Fruit fly (Drosophila melanogaster) ovary, adult (tissue): ENCODE measurements around the gene CheA84a.

Source experiments
- CG17801 ChIP-seq: fragments of 200-800 bp; optimal IDR thresholded peaks from 2 replicates; lab custom pipeline; 2019; ENCODE audit warnings: missing biosample characterization, mild to moderate bottlenecking, missing genetic modification characterization, moderate library complexity; ENCODE audit not compliant: partially characterized antibody

The CheA84a gene

DNA sequence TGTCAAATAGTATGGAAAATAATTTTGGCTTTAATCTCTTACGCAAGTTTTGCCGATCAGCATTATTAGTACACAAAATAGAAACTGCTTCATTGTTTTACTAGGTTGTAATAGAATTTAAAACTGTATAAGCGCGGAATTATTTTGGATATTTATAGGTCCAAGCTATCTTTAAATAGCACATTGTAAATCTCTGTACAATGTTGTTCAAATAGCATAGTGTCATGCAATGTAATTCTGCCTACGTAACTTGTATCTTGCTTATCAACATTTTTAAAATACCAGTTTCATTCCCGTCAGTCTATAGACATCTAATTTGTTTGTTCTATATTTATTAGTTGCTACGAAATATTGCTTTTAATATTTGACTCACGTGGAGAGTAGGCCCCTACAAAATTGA, at the start of gene CheA84a:
CheA84a (minus strand) TSS at position 101 of the 400 bp plus-strand sequence.
- no peak for TF ChIP-seq CG17801 (GFP tag; lab: Kevin White, UChicago)

DNA sequence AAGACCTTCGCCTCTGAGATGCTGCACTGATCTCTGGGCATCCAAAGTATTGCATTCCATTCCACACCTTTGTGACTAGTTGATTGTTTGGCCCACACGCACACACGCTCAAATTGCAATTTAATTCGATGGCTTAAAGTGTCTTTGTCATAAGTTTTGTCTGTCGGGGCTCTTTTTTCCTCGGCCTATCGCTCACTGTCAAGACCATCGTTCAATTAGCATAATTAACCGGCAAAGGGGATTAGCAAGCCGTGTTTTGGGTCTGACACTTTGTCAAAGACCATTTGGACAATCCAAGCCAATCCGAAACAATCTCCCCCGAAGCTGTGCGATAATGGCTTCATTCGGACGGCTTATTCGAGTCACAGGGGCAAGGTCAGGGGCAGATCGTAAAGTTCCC, 49.7 kb upstream of the CheA84a start:
- no peak for TF ChIP-seq CG17801 (GFP tag; lab: Kevin White, UChicago)

- TF ChIP-seq CG17801 (GFP tag; lab: Kevin White, UChicago): no peak
Observed at dm6 chr3R:8251532-8251931, 46.9 kb upstream of the CheA84a start.

dm6 chr3R:8250166-8250733, 45.6 kb upstream of the CheA84a start, which contains the start of gene mtg:
TSS of gene mtg (plus strand) at chr3R:8250497.
- no peak for TF ChIP-seq CG17801 (GFP tag; lab: Kevin White, UChicago)

dm6 chr3R:8248138-8248537, 43.5 kb upstream of the CheA84a start, which contains the start of gene CG15864:
TSS of gene CG15864 (plus strand) at chr3R:8248438.
- TF ChIP-seq CG17801 (GFP tag; lab: Kevin White, UChicago): no peak

DNA sequence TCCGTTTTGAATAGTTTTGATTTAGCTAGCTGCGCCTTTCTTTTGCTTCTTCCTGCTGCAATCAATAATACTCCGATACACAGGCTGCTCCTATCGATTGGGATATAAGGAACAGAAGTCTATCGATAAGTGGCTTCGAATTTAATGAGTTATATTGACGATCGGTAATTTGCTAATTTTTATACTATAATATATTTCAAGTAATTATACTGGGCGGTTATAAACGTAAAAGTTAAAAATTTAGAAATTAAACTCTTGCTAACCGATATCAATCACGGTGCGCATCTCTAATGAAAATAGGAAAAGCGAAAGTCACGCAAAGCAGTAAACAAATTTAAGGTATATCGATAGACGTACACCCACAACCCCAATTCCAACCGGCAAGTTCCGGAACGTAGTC, 39.1 kb upstream of the CheA84a start, which contains the start of the genes CG9636, CG18749 and CG33722:
CG9636 (minus strand) TSS at position 73 of the 400 bp plus-strand sequence.
CG18749 (plus strand) TSS at position 336 of the 400 bp plus-strand sequence.
CG33722 (plus strand) TSS at position 336 of the 400 bp plus-strand sequence.
- TF ChIP-seq CG17801 (GFP tag; lab: Kevin White, UChicago): peak; percentile 68

DNA sequence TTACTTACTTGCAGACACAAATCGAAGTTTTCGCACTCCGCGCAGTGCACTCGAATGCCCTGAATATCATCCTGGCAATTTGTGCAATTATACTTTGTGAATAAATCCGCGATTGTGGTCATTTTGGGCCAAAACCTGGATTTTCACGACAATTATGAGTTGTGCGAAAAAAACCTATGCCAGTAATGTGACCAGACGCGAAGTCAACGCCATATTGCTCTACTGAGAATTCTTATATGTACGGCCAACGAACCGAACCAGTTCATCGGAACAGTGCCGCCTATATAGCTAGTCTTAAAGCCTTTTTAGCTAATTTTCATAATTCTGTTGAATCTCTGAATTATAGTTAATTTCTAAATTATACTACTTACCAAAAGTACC, 35.7 kb upstream of the CheA84a start, which contains the start of gene Ada2b:
Ada2b (minus strand) TSS at position 214 of the 381 bp plus-strand sequence.
- TF ChIP-seq CG17801 (GFP tag; lab: Kevin White, UChicago): no peak

- peak; percentile 86 for TF ChIP-seq CG17801 (GFP tag; lab: Kevin White, UChicago)
Observed at dm6 chr3R:8239472-8240301, 35.1 kb upstream of the CheA84a start.

dm6 chr3R:8233864-8234263, 29.2 kb upstream of the CheA84a start:
- TF ChIP-seq CG17801 (GFP tag; lab: Kevin White, UChicago): no peak

- TF ChIP-seq CG17801 (GFP tag; lab: Kevin White, UChicago): peak; percentile 26
Observed at dm6 chr3R:8233370-8233773, 28.7 kb upstream of the CheA84a start, which contains the start of gene PolI. TSS of gene PolI (plus strand) at chr3R:8233507.

- TF ChIP-seq CG17801 (GFP tag; lab: Kevin White, UChicago): no peak
Observed at dm6 chr3R:8227344-8227743, 22.7 kb upstream of the CheA84a start.

DNA sequence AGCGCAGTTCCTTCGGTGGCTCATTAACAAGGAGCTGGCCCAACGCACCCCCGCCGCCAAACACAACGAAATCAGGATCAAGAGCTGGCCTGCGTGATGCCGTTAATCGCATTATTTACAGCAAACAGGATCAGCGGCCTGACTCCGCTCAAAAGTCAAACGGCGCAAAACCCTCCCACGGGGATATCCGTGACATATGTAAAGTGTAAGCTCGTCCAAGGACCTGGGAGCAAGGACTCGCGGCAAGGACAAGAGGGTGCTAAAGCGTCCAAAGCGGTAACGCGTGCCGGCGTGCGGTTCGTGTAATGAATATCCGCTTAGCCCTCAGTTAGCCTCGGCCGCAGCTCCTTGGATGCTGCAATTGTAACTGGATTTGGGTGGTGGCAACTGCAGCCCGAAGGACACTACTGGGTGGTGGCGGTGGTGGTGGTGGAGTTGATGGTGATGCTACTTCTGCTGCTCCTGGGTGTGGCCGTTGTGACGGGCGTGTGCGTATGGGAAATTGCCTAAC, 20.9 kb upstream of the CheA84a start:
- no peak for TF ChIP-seq CG17801 (GFP tag; lab: Kevin White, UChicago)

DNA sequence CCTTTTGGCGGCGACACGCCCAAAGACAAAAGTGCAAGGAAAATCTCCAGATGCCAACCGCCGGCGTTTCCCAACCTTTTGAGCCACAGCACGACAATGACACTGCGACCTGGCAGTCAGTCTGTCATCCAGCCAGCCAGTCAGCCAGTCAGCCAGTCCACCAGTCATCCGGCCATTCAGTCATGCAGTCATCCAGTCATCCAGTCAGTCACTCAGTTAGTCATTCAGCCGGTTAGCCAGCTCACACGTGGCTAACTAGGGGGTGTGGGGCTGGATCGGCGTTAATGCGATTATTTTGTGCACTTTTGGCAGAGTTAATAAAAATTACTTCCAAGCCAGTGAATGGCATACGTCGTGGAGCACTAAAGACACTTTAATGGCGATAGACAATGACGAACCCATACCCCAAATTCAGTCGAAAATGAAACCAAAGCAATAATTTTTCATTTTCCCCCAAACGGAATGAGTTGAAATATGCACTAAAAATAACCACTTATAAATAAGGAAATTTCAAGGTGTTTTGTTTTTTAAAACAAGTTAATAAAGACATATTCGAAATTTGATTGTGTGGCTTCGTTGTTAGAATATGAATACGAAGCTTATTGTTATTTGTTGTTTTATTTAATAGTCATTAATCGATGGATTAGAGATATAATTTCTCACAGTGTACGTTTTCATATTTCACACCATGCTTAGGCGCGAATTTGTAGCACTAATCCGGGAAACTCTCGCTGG, 20.3 kb upstream of the CheA84a start:
- no peak for TF ChIP-seq CG17801 (GFP tag; lab: Kevin White, UChicago)

- no peak for TF ChIP-seq CG17801 (GFP tag; lab: Kevin White, UChicago)
Observed at dm6 chr3R:8223074-8223597, 18.5 kb upstream of the CheA84a start.
